Worm (Caenorhabditis elegans): ENCODE measurements around the gene ZK1320.11.

The ZK1320.11 gene

DNA sequence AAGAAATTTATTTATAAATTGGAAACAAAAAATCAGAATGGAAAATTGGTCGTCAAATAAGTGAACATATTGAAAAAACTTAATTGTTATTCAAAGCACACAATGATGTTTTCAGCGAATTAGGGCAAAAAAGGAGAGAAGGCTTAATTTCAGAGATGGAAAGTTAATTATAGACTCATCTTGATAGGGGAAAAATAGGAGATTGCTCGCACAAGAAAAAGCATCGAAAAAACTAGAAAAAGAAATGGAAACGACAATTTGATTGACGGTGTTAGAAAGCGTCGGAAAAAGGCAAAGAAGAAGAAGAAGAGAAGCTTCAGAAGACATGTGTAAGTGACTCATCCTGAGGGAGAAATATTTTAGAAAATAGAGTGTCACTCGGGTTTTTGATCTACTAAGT is 28.5 kb downstream of the ZK1320.11 start:
- TF ChIP-seq scrt-1 (GFP tag; IDR thresholded peaks at IDR 0.05) (no peak), tra-4 (tag; optimal IDR thresholded peaks at IDR 0.05) (no peak), hmbx-1 (tag; optimal IDR thresholded peaks at IDR 0.05) (no peak), ets-7 (tag; optimal IDR thresholded peaks at IDR 0.05) (no peak), ceh-36 (tag; optimal IDR thresholded peaks at IDR 0.05) (no peak), aly-1 (tag; optimal IDR thresholded peaks at IDR 0.05) (no peak), hmg-4 (GFP tag; optimal IDR thresholded peaks at IDR 0.05) (no peak), flt-1 (GFP tag; IDR thresholded peaks at IDR 0.05) (no peak), tbx-11 (GFP tag; IDR thresholded peaks at IDR 0.05) (no peak), ama-1 (optimal IDR thresholded peaks at IDR 0.05) (no peak), sea-1 (GFP tag; conservative IDR thresholded peaks at IDR 0.05) (no peak), hnd-1 (tag; optimal IDR thresholded peaks at IDR 0.05) (no peak), pes-1 (GFP tag; IDR thresholded peaks at IDR 0.05) (no peak)

DNA sequence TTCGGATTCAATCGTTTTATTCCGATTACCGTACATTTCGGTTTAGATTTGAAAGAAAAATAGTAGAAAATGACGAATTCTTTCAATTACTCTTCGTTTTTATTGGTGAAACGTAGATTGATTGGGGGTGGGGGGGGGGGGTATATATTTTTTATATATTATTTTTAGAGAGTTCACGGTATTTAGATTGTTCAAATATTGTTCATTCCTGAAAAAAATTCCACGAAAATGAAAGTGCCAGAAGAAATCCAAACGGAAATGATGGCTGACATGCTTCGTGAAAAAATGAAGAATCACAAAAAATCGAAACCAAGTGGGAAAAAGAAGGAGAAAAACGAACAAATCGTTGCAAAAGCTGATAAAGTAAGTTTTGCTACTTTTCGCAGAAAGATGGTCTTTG is 32.9 kb downstream of the ZK1320.11 start, which contains the start of the genes Y53C12A.8 and Y53C12A.7:
Gene Y53C12A.8 (minus strand): TSS at position 101 of the 400 bp plus-strand sequence.
Gene Y53C12A.7 (plus strand): TSS at position 181 of the 400 bp plus-strand sequence.
- no peak for TF ChIP-seq tra-4 (tag; optimal IDR thresholded peaks at IDR 0.05)
- no peak for TF ChIP-seq hmbx-1 (tag; optimal IDR thresholded peaks at IDR 0.05)
- TF ChIP-seq F13C5.2 (tag; optimal IDR thresholded peaks at IDR 0.05), result no peak
- no peak for TF ChIP-seq scrt-1 (GFP tag; IDR thresholded peaks at IDR 0.05)
- TF ChIP-seq tbx-37 (GFP tag; conservative IDR thresholded peaks at IDR 0.05), result no peak
- no peak for TF ChIP-seq ceh-36 (tag; optimal IDR thresholded peaks at IDR 0.05)
- no peak for TF ChIP-seq hnd-1 (tag; optimal IDR thresholded peaks at IDR 0.05)
- no peak for TF ChIP-seq sea-1 (GFP tag; conservative IDR thresholded peaks at IDR 0.05)
- no peak for TF ChIP-seq B0310.2 (tag; optimal IDR thresholded peaks at IDR 0.05)
- TF ChIP-seq hmg-4 (GFP tag; optimal IDR thresholded peaks at IDR 0.05), result no peak

DNA sequence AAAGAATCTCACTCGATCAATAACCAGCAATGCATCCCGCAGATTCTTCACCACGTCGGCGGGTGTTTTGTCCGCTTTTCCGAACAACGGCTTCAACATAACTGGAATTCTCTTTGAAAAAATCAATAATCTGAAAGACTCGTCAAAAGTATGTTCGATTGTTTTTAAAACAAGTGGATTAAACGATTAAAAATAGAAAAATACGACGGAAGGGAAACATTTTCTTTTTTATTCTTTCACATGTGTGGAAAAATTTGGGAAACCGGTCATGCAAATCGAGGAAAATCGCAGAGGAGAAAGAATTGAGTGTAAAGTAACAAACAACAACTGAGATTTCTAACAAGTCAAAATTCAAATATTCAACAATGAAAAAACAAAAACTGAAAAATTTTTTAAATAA is 36.2 kb downstream of the ZK1320.11 start, which contains the start of gene mop-25.2:
Gene mop-25.2 (minus strand): TSS at position 101 of the 400 bp plus-strand sequence.
- TF ChIP-seq ceh-36 (tag; optimal IDR thresholded peaks at IDR 0.05), result no peak
- TF ChIP-seq scrt-1 (GFP tag; IDR thresholded peaks at IDR 0.05), result no peak
- TF ChIP-seq pes-1 (GFP tag; IDR thresholded peaks at IDR 0.05), result no peak
- TF ChIP-seq hnd-1 (tag; optimal IDR thresholded peaks at IDR 0.05), result no peak
- TF ChIP-seq aly-1 (tag; optimal IDR thresholded peaks at IDR 0.05), result no peak
- TF ChIP-seq ets-7 (tag; optimal IDR thresholded peaks at IDR 0.05), result no peak
- TF ChIP-seq tra-4 (tag; optimal IDR thresholded peaks at IDR 0.05), result no peak
- no peak for TF ChIP-seq ama-1 (optimal IDR thresholded peaks at IDR 0.05)
- no peak for TF ChIP-seq F13C5.2 (tag; optimal IDR thresholded peaks at IDR 0.05)
- no peak for TF ChIP-seq B0310.2 (tag; optimal IDR thresholded peaks at IDR 0.05)
- no peak for TF ChIP-seq tbx-37 (GFP tag; conservative IDR thresholded peaks at IDR 0.05)
- TF ChIP-seq hmbx-1 (tag; optimal IDR thresholded peaks at IDR 0.05), result no peak
- no peak for TF ChIP-seq sea-1 (GFP tag; conservative IDR thresholded peaks at IDR 0.05)
- no peak for TF ChIP-seq ceh-13 (GFP tag; optimal IDR thresholded peaks at IDR 0.05)
- TF ChIP-seq hmg-4 (GFP tag; optimal IDR thresholded peaks at IDR 0.05), result no peak
- TF ChIP-seq tbx-11 (GFP tag; IDR thresholded peaks at IDR 0.05), result no peak
- TF ChIP-seq flt-1 (GFP tag; IDR thresholded peaks at IDR 0.05), result no peak

DNA sequence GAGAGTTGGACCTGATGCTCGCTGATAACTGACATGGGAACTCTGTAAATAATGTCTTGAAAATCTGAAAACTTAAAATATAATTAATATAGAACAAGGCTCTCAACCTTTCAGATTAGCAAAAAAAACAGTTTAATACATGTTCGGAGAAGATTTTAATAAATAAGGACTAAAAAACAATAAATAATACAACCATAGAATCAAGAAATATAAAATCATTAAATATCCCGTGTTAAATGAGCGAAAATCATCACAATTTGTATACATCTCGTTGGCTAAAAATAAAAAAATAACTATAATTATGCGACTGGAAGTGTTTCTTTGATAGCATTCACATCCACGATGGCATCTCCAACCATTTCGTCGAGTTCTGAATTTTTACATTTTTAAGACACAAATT is 37.3 kb downstream of the ZK1320.11 start, which contains the start of gene Y53C12A.10:
Gene Y53C12A.10 (minus strand): TSS at position 101 of the 400 bp plus-strand sequence.
- no peak for TF ChIP-seq hmg-4 (GFP tag; optimal IDR thresholded peaks at IDR 0.05)

- peak; percentile 16 for TF ChIP-seq F13C5.2 (tag; optimal IDR thresholded peaks at IDR 0.05)
- no peak for TF ChIP-seq aly-1 (tag; optimal IDR thresholded peaks at IDR 0.05)
- TF ChIP-seq flt-1 (GFP tag; IDR thresholded peaks at IDR 0.05), result no peak
- TF ChIP-seq tra-4 (tag; optimal IDR thresholded peaks at IDR 0.05), result no peak
Measured at ce11 chrII:9706207-9706606, 38.8 kb downstream of the ZK1320.11 start, which contains the start of gene Y53C12A.3. Gene Y53C12A.3 (minus strand): TSS chrII:9706240.

- TF ChIP-seq pes-1 (GFP tag; IDR thresholded peaks at IDR 0.05), result no peak
Measured at ce11 chrII:9708835-9709299, 41.4 kb downstream of the ZK1320.11 start, which contains the start of gene glt-5. Gene glt-5 (minus strand): TSS chrII:9708885.

ce11 chrII:9713083-9713482 is 45.7 kb downstream of the ZK1320.11 start:
- TF ChIP-seq tbx-11 (GFP tag; IDR thresholded peaks at IDR 0.05) (no peak), sea-1 (GFP tag; conservative IDR thresholded peaks at IDR 0.05) (0 out of 2 replicates have a peak, but pooled peaks have one; percentile 28), scrt-1 (GFP tag; IDR thresholded peaks at IDR 0.05) (0 out of 2 replicates have a peak, but pooled peaks have one; percentile 27)

DNA sequence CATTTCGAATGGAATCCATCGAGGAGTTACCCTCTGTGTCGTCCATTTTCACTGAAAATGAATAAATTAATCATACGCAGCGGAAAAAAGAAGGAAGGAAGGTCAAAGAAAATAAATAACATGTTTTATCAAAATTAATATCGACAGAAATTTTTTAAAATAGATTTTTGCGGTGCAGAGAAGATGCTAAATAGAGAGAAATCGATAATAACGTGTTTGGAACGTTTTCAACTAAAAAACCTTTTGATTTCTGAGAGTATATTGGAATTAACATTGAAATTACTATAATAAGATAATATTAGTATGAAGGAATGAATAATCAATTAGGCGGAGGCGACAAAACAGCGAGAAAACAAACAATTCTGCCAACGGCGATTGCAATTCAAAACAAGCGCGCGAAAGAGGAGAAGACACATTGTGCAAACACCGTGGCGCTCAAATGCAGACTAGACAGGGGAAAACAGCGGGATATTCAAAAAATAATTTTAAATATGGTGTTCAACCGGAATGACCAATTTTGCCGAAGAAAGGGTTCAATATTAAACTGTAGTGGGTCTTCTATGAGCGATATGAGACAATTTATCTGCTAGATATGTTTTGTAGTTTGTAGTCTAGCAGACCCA is 49.1 kb downstream of the ZK1320.11 start, which contains the start of gene wee-1.3:
Gene wee-1.3 (minus strand): TSS at position 51 of the 623 bp plus-strand sequence.
- TF ChIP-seq tbx-37 (GFP tag; conservative IDR thresholded peaks at IDR 0.05) (peak; percentile 7; the same call in 1 of the 2 replicates), hmg-4 (GFP tag; optimal IDR thresholded peaks at IDR 0.05) (peak; percentile 40), flt-1 (GFP tag; IDR thresholded peaks at IDR 0.05) (no peak), tra-4 (tag; optimal IDR thresholded peaks at IDR 0.05) (no peak), F13C5.2 (tag; optimal IDR thresholded peaks at IDR 0.05) (peak; percentile 74), sea-1 (GFP tag; conservative IDR thresholded peaks at IDR 0.05) (no peak)
